Fruit fly (Drosophila melanogaster) whole organism, embryonic: ENCODE data around the gene Adsl.

Source experiments
- Aef1 ChIP-seq: fragments of 200-800 bp; sonication (Bioruptor generic); IDR thresholded peaks from 3 replicates; pipeline ENCODE4 v1.3.6; 2022; ENCODE audit warnings: missing biosample characterization, missing genetic modification characterization
- B-H1 ChIP-seq: fragments of 200-800 bp; sonication (Bioruptor generic); IDR thresholded peaks from 3 replicates; pipeline ENCODE4 v1.3.6; 2022; ENCODE audit warnings: missing biosample characterization, missing genetic modification characterization
- CG10979 ChIP-seq: fragments of 200-800 bp; sonication (Bioruptor generic); optimal IDR thresholded peaks from 2 replicates; lab custom pipeline; 2018; ENCODE audit warnings: missing biosample characterization, mild to moderate bottlenecking, missing genetic modification characterization, moderate library complexity
- CG11696 ChIP-seq: fragments of 200-800 bp; sonication (Bioruptor generic); IDR thresholded peaks from 2 replicates; pipeline ENCODE4 v1.3.6; 2022; ENCODE audit warnings: missing biosample characterization, missing genetic modification characterization
- CG11723 ChIP-seq: fragments of 200-800 bp; sonication (Bioruptor generic); optimal IDR thresholded peaks from 2 replicates; lab custom pipeline; 2017; ENCODE audit warnings: missing biosample characterization, mild to moderate bottlenecking, missing genetic modification characterization
- CG12769 ChIP-seq: fragments of 200-800 bp; sonication (Bioruptor generic); optimal IDR thresholded peaks from 2 replicates; lab custom pipeline; 2019; ENCODE audit warnings: missing biosample characterization, mild to moderate bottlenecking, missing genetic modification characterization, moderate library complexity
- CG13424 ChIP-seq: fragments of 200-800 bp; sonication (Bioruptor generic); optimal IDR thresholded peaks from 2 replicates; lab custom pipeline; 2019; ENCODE audit warnings: missing biosample characterization, mild to moderate bottlenecking, missing genetic modification characterization, moderate library complexity
- CG1529 ChIP-seq: fragments of 200-800 bp; sonication (Bioruptor generic); optimal IDR thresholded peaks from 3 replicates; lab custom pipeline; 2018; ENCODE audit warnings: missing biosample characterization, missing genetic modification characterization
- CG15601 ChIP-seq: fragments of 200-800 bp; sonication (Bioruptor generic); optimal IDR thresholded peaks from 3 replicates; lab custom pipeline; 2019; ENCODE audit warnings: missing biosample characterization, mild to moderate bottlenecking, missing genetic modification characterization, moderate library complexity
- CG17568 ChIP-seq: fragments of 200-800 bp; sonication (Bioruptor generic); optimal IDR thresholded peaks from 2 replicates; lab custom pipeline; 2018; ENCODE audit warnings: missing biosample characterization, mild to moderate bottlenecking, missing genetic modification characterization, moderate library complexity
- CG1832 ChIP-seq: fragments of 200-800 bp; sonication (Bioruptor generic); optimal IDR thresholded peaks from 2 replicates; lab custom pipeline; 2017; ENCODE audit warnings: missing biosample characterization, mild to moderate bottlenecking, missing genetic modification characterization, inconsistent platforms
- CG2678 ChIP-seq: fragments of 200-800 bp; sonication (Bioruptor generic); optimal IDR thresholded peaks from 3 replicates; lab custom pipeline; 2019; ENCODE audit warnings: missing biosample characterization, mild to moderate bottlenecking, missing genetic modification characterization, moderate library complexity
- CG2889 ChIP-seq: fragments of 200-800 bp; sonication (Bioruptor generic); IDR thresholded peaks from 3 replicates; pipeline ENCODE4 v1.3.6; 2022; ENCODE audit warnings: missing biosample characterization, missing genetic modification characterization
- CG3065 ChIP-seq: fragments of 200-800 bp; sonication (Bioruptor generic); optimal IDR thresholded peaks from 2 replicates; lab custom pipeline; 2016; ENCODE audit warnings: missing biosample characterization, missing genetic modification characterization
- CG33557 ChIP-seq: fragments of 200-800 bp; sonication (Bioruptor generic); optimal IDR thresholded peaks from 2 replicates; lab custom pipeline; 2019; ENCODE audit warnings: missing biosample characterization, mild to moderate bottlenecking, missing genetic modification characterization, moderate library complexity
- CG5180 ChIP-seq: fragments of 200-800 bp; sonication (Bioruptor generic); optimal IDR thresholded peaks from 3 replicates; lab custom pipeline; 2017; ENCODE audit warnings: missing biosample characterization, missing genetic modification characterization, mild to moderate bottlenecking, moderate library complexity, missing genetic modification reagents
- CG6689 ChIP-seq: fragments of 200-800 bp; sonication (Bioruptor generic); IDR thresholded peaks from 2 replicates; pipeline ENCODE4 v1.3.6; 2022; ENCODE audit warnings: missing biosample characterization, missing genetic modification characterization
- CG8765 ChIP-seq: fragments of 200-800 bp; sonication (Bioruptor generic); IDR thresholded peaks from 2 replicates; pipeline ENCODE4 v1.3.6; 2022; ENCODE audit warnings: missing biosample characterization, missing genetic modification characterization
- CG9932 ChIP-seq: fragments of 200-800 bp; sonication (Bioruptor generic); IDR thresholded peaks from 2 replicates; pipeline ENCODE4 v1.3.6; 2022; ENCODE audit warnings: missing biosample characterization, missing genetic modification characterization
- CHES-1-like ChIP-seq: fragments of 200-800 bp; sonication (Bioruptor generic); optimal IDR thresholded peaks from 2 replicates; lab custom pipeline; 2016; ENCODE audit warnings: missing biosample characterization, missing genetic modification characterization
- CTCF ChIP-seq: fragments of 200-800 bp; sonication (Bioruptor generic); optimal IDR thresholded peaks from 2 replicates; lab custom pipeline; 2017; ENCODE audit warnings: missing biosample characterization, mild to moderate bottlenecking, missing genetic modification characterization, moderate library complexity
- Dip3 ChIP-seq: fragments of 200-800 bp; sonication (Bioruptor generic); optimal IDR thresholded peaks from 3 replicates; lab custom pipeline; 2016; ENCODE audit warnings: missing biosample characterization, missing genetic modification characterization
- Doc2 ChIP-seq: fragments of 200-800 bp; sonication (Bioruptor generic); IDR thresholded peaks from 2 replicates; pipeline ENCODE4 v1.3.6; 2022; ENCODE audit warnings: missing biosample characterization, missing genetic modification characterization
- Drgx ChIP-seq: fragments of 200-800 bp; sonication (Bioruptor generic); IDR thresholded peaks from 2 replicates; pipeline ENCODE4 v1.3.6; 2022; ENCODE audit warnings: missing biosample characterization, missing genetic modification characterization
- H15 ChIP-seq: fragments of 200-800 bp; sonication (Bioruptor generic); IDR thresholded peaks from 3 replicates; pipeline ENCODE4 v1.3.6; 2022; ENCODE audit warnings: missing biosample characterization, missing genetic modification characterization
- HLH4C ChIP-seq: fragments of 200-800 bp; sonication (Bioruptor generic); IDR thresholded peaks from 3 replicates; pipeline ENCODE4 v1.3.6; 2022; ENCODE audit warnings: missing biosample characterization, missing genetic modification characterization; ENCODE audit not compliant: partially characterized antibody
- HmgZ ChIP-seq: fragments of 200-800 bp; sonication (Bioruptor generic); optimal IDR thresholded peaks from 2 replicates; lab custom pipeline; 2018; ENCODE audit warnings: missing biosample characterization, mild to moderate bottlenecking, missing genetic modification characterization
- Hr3 ChIP-seq: fragments of 200-800 bp; sonication (Bioruptor generic); optimal IDR thresholded peaks from 3 replicates; lab custom pipeline; 2016; ENCODE audit warnings: missing biosample characterization, missing genetic modification characterization
- NfI ChIP-seq: fragments of 200-800 bp; sonication (Bioruptor generic); optimal IDR thresholded peaks from 3 replicates; lab custom pipeline; 2018; ENCODE audit warnings: missing biosample characterization, mild to moderate bottlenecking, missing genetic modification characterization, moderate library complexity
- Pdp1 ChIP-seq, 2 experiments: fragments of 200-800 bp; sonication (Bioruptor generic); optimal IDR thresholded peaks; 3 replicates each; lab custom pipeline; 2016; ENCODE audit warnings: missing biosample characterization in 2 of 2, missing genetic modification characterization in 2 of 2, mild to moderate bottlenecking in 1 of 2, moderate library complexity in 1 of 2
- Poxn ChIP-seq: fragments of 200-800 bp; sonication (Bioruptor generic); IDR thresholded peaks from 2 replicates; pipeline ENCODE4 v1.3.6; 2022; ENCODE audit warnings: missing biosample characterization, missing genetic modification characterization
- Sox102F ChIP-seq: fragments of 200-800 bp; sonication (Bioruptor generic); optimal IDR thresholded peaks from 2 replicates; lab custom pipeline; 2018; ENCODE audit warnings: missing biosample characterization, mild to moderate bottlenecking, missing genetic modification characterization, moderate library complexity
- al ChIP-seq: fragments of 200-800 bp; sonication (Bioruptor generic); IDR thresholded peaks from 2 replicates; pipeline ENCODE4 v1.3.6; 2022; ENCODE audit warnings: missing biosample characterization, missing genetic modification characterization
- aop ChIP-seq: fragments of 200-800 bp; sonication (Bioruptor generic); IDR thresholded peaks from 2 replicates; pipeline ENCODE4 v1.3.6; 2022; ENCODE audit warnings: missing biosample characterization, missing genetic modification characterization
- az2 ChIP-seq: fragments of 200-800 bp; sonication (Bioruptor generic); optimal IDR thresholded peaks from 3 replicates; lab custom pipeline; 2016; ENCODE audit warnings: missing biosample characterization, missing genetic modification characterization
- bsh ChIP-seq, 2 experiments: fragments of 200-800 bp; sonication (Bioruptor generic); optimal IDR thresholded peaks; 2 replicates each; lab custom pipeline; 2017 to 2018; ENCODE audit warnings: mild to moderate bottlenecking in 2 of 2, missing biosample characterization in 2 of 2, missing genetic modification characterization in 2 of 2, moderate library complexity in 1 of 2
- dati ChIP-seq: fragments of 200-800 bp; sonication (Bioruptor generic); IDR thresholded peaks from 2 replicates; pipeline ENCODE4 v1.3.6; 2022; ENCODE audit warnings: missing biosample characterization, missing genetic modification characterization
- dimm ChIP-seq: fragments of 200-800 bp; sonication (Bioruptor generic); IDR thresholded peaks from 2 replicates; pipeline ENCODE4 v1.3.6; 2022; ENCODE audit warnings: missing biosample characterization, missing genetic modification characterization
- dm ChIP-seq: fragments of 200-800 bp; sonication (Bioruptor generic); optimal IDR thresholded peaks from 3 replicates; lab custom pipeline; 2016; ENCODE audit warnings: missing biosample characterization, missing genetic modification characterization
- ems ChIP-seq: fragments of 200-800 bp; sonication (Bioruptor generic); optimal IDR thresholded peaks from 3 replicates; lab custom pipeline; 2016; ENCODE audit warnings: missing biosample characterization, missing genetic modification characterization
- ftz-f1 ChIP-seq: fragments of 200-800 bp; sonication (Bioruptor generic); optimal IDR thresholded peaks from 2 replicates; lab custom pipeline; 2016; ENCODE audit warnings: missing biosample characterization, missing genetic modification characterization
- fu2 ChIP-seq: fragments of 200-800 bp; sonication (Bioruptor generic); optimal IDR thresholded peaks from 2 replicates; lab custom pipeline; 2016; ENCODE audit warnings: missing biosample characterization, missing genetic modification characterization
- hb ChIP-seq: fragments of 200-800 bp; sonication (Bioruptor generic); IDR thresholded peaks from 3 replicates; pipeline ENCODE4 v1.3.6; 2022; ENCODE audit warnings: missing biosample characterization, missing genetic modification characterization; ENCODE audit not compliant: partially characterized antibody
- kay ChIP-seq: fragments of 200-800 bp; sonication (Bioruptor generic); optimal IDR thresholded peaks from 2 replicates; lab custom pipeline; 2016; ENCODE audit warnings: missing biosample characterization, missing genetic modification characterization
- lbe ChIP-seq: fragments of 200-800 bp; sonication (Bioruptor generic); optimal IDR thresholded peaks from 2 replicates; lab custom pipeline; 2016; ENCODE audit warnings: missing biosample characterization, mild to moderate bottlenecking, missing genetic modification characterization
- maf-S ChIP-seq: fragments of 200-800 bp; sonication (Bioruptor generic); optimal IDR thresholded peaks from 2 replicates; lab custom pipeline; 2016; ENCODE audit warnings: missing biosample characterization, missing genetic modification characterization
- pum ChIP-seq: fragments of 200-800 bp; sonication (Bioruptor generic); optimal IDR thresholded peaks from 2 replicates; lab custom pipeline; 2016; ENCODE audit warnings: missing biosample characterization, missing genetic modification characterization
- scrt ChIP-seq: fragments of 200-800 bp; sonication (Bioruptor generic); optimal IDR thresholded peaks from 2 replicates; lab custom pipeline; 2018; ENCODE audit warnings: missing biosample characterization, mild to moderate bottlenecking, missing genetic modification characterization, moderate library complexity
- sd ChIP-seq: fragments of 200-800 bp; sonication (Bioruptor generic); optimal IDR thresholded peaks from 3 replicates; lab custom pipeline; 2018; ENCODE audit warnings: missing biosample characterization, mild to moderate bottlenecking, missing genetic modification characterization, moderate library complexity
- sug ChIP-seq: fragments of 200-800 bp; optimal IDR thresholded peaks from 2 replicates; lab custom pipeline; 2019; ENCODE audit warnings: missing biosample characterization, mild to moderate bottlenecking, missing genetic modification characterization, moderate library complexity
- tll ChIP-seq, 2 experiments: fragments of 200-800 bp in 1 of 2; fragments of >200 bp in 1 of 2; sonication (Bioruptor generic) in 1 of 2; optimal IDR thresholded peaks; 2 replicates each; lab custom pipeline; 2017 to 2019; ENCODE audit warnings: missing biosample characterization in 2 of 2, missing genetic modification characterization in 2 of 2, mild to moderate bottlenecking in 1 of 2, moderate library complexity in 1 of 2

The Adsl gene

dm6 chr3R:17060244-17060664 lies 39.3 kb upstream of the Adsl start (continued):
- no peak for TF ChIP-seq dm (GFP tag; lab: Kevin White, UChicago)
- TF ChIP-seq H15 (GFP tag; lab: Robert Waterston, UW): no peak
- no peak for TF ChIP-seq hb
- TF ChIP-seq CG5180 (GFP tag; lab: Kevin White, UChicago): peak; percentile 15
- no peak for TF ChIP-seq HLH4C (GFP tag; lab: Robert Waterston, UW)
- TF ChIP-seq Drgx (GFP tag; lab: Robert Waterston, UW): peak; percentile 72
- TF ChIP-seq al: no peak
- no peak for TF ChIP-seq maf-S (GFP tag; lab: Kevin White, UChicago)
- no peak for TF ChIP-seq CG3065
- TF ChIP-seq bsh (GFP tag; optimal IDR thresholded peaks at IDR 0.05; lab: Kevin White, UChicago): peak; percentile 49 to 53
- TF ChIP-seq pum (GFP tag; lab: Kevin White, UChicago): peak; percentile 33
- no peak for TF ChIP-seq CG8765 (GFP tag; lab: Robert Waterston, UW)
- peak; percentile 60 for TF ChIP-seq CG13424 (tag; lab: Kevin White, UChicago)
- no peak for TF ChIP-seq ftz-f1 (GFP tag; lab: Kevin White, UChicago)
- peak; percentile 17; the same call in 1 of the 3 replicates for TF ChIP-seq Aef1 (GFP tag; lab: Robert Waterston, UW)
- no peak for TF ChIP-seq dati (GFP tag; lab: Robert Waterston, UW)
- no peak for TF ChIP-seq CG9932
- TF ChIP-seq CG1832 (GFP tag; lab: Kevin White, UChicago): no peak
- TF ChIP-seq sd (tag; lab: Kevin White, UChicago): no peak
- peak; percentile 72 for TF ChIP-seq CG2678 (tag; lab: Kevin White, UChicago)
- TF ChIP-seq CG11696: no peak
- TF ChIP-seq Sox102F: peak; percentile 69
- peak; percentile 25 for TF ChIP-seq CG15601
- TF ChIP-seq tll (GFP tag; optimal IDR thresholded peaks at IDR 0.05; lab: Kevin White, UChicago): no peak
- no peak for TF ChIP-seq B-H1
- no peak for TF ChIP-seq aop (GFP tag; lab: Robert Waterston, UW)
- TF ChIP-seq Poxn (GFP tag; lab: Robert Waterston, UW): no peak
- TF ChIP-seq ems (GFP tag; lab: Kevin White, UChicago): peak; percentile 16
- peak; percentile 30 for TF ChIP-seq Dip3 (GFP tag; lab: Kevin White, UChicago)
- peak; percentile 39 for TF ChIP-seq az2 (GFP tag; lab: Kevin White, UChicago)
- TF ChIP-seq dimm: 0 out of 2 replicates have a peak, but pooled peaks have one; percentile 20
- TF ChIP-seq CG2889 (GFP tag; lab: Robert Waterston, UW): no peak
- TF ChIP-seq CTCF (GFP tag; lab: Kevin White, UChicago): no peak
- no peak for TF ChIP-seq HmgZ (tag; lab: Kevin White, UChicago)
- peak; percentile 23 for TF ChIP-seq CG11723 (GFP tag; lab: Kevin White, UChicago)
- no peak for TF ChIP-seq CG12769 (tag; lab: Kevin White, UChicago)
- TF ChIP-seq NfI (GFP tag; lab: Kevin White, UChicago): peak; percentile 12
- no peak for TF ChIP-seq fu2
- TF ChIP-seq Pdp1 (GFP tag; optimal IDR thresholded peaks at IDR 0.05; lab: Kevin White, UChicago): peak; percentile 7 to 9
- peak; percentile 3 for TF ChIP-seq scrt
- peak; percentile 41 for TF ChIP-seq Hr3 (GFP tag; lab: Kevin White, UChicago)
- TF ChIP-seq CHES-1-like: peak; percentile 19
- TF ChIP-seq CG17568: no peak
- TF ChIP-seq CG10979: peak; percentile 58
- TF ChIP-seq kay (GFP tag; lab: Kevin White, UChicago): no peak
- 0 out of 2 replicates have a peak, but pooled peaks have one; percentile 44 for TF ChIP-seq CG6689 (GFP tag; lab: Robert Waterston, UW)
- no peak for TF ChIP-seq lbe (GFP tag; lab: Kevin White, UChicago)
- peak; percentile 20 for TF ChIP-seq CG33557 (GFP tag; lab: Kevin White, UChicago)
- no peak for TF ChIP-seq sug (tag; lab: Kevin White, UChicago)
- TF ChIP-seq CG1529 (GFP tag; lab: Kevin White, UChicago): peak; percentile 46
- no peak for TF ChIP-seq Doc2 (GFP tag; lab: Robert Waterston, UW)
